Worm (Caenorhabditis elegans) whole organism, young adult: ENCODE measurements around the gene hir-1.

Experiments
- F55B11.4 ChIP-seq: sonication (generic microtip); optimal IDR thresholded peaks from 2 replicates; lab custom pipeline; 2016; ENCODE audit warnings: missing compliant biosample characterization, missing genetic modification characterization, borderline replicate concordance; ENCODE audit not compliant: insufficient read depth
- ceh-79 ChIP-seq: sonication (generic microtip); optimal IDR thresholded peaks from 2 replicates; lab custom pipeline; 2017; ENCODE audit warnings: mild to moderate bottlenecking, missing genetic modification characterization, missing compliant biosample characterization
- dpl-1 ChIP-seq: fragments of 150-350 bp; optimal IDR thresholded peaks from 2 replicates; lab custom pipeline; 2014; ENCODE audit warnings: missing biosample characterization, missing genetic modification reagents, missing genetic modification characterization
- mxl-1 ChIP-seq: sonication (generic microtip); optimal IDR thresholded peaks from 2 replicates; lab custom pipeline; 2016; ENCODE audit warnings: missing genetic modification characterization, missing compliant biosample characterization
- snpc-1.3 ChIP-seq: sonication (generic microtip); optimal IDR thresholded peaks from 2 replicates; lab custom pipeline; 2017; ENCODE audit warnings: missing genetic modification characterization, mild to moderate bottlenecking, missing compliant biosample characterization, antibody characterized with exemption, moderate library complexity, missing genotype, missing genetic modification reagents; ENCODE audit not compliant: insufficient read depth

- no peak for TF ChIP-seq ceh-79 (tag; lab: Kevin White, UChicago)
- no peak for TF ChIP-seq F55B11.4
- no peak for TF ChIP-seq snpc-1.3 (tag; lab: Kevin White, UChicago)
- TF ChIP-seq mxl-1 (tag; lab: Kevin White, UChicago): no peak
- no peak for TF ChIP-seq dpl-1 (GFP tag; lab: Kevin White, UChicago)
Measured at ce11 chrV:5488766-5489165, 33.2 kb upstream of the hir-1 start, which contains the start of gene grl-18.
